Worm (Caenorhabditis elegans) whole organism, L2 larva: Measurements from ENCODE around the gene C06H2.2.

ENCODE experiments used
- C34F6.9 ChIP-seq: fragments of 150-350 bp; optimal IDR thresholded peaks from 2 replicates; lab custom pipeline; 2014; ENCODE audit warnings: missing biosample characterization, missing genetic modification characterization
- R02D3.7 ChIP-seq: fragments of 150-350 bp; optimal IDR thresholded peaks from 2 replicates; lab custom pipeline; 2014; ENCODE audit warnings: missing biosample characterization, missing genetic modification characterization
- Y55F3AM.14 ChIP-seq: fragments of 200-800 bp; sonication (Bioruptor generic); optimal IDR thresholded peaks from 2 replicates; lab custom pipeline; 2018; ENCODE audit warnings: mild to moderate bottlenecking, missing genetic modification characterization, missing compliant biosample characterization
- alr-1 ChIP-seq: fragments of 150-350 bp; optimal IDR thresholded peaks from 2 replicates; lab custom pipeline; 2014; ENCODE audit warnings: missing biosample characterization, missing genetic modification characterization
- aly-2 ChIP-seq: fragments of 150-350 bp; optimal IDR thresholded peaks from 2 replicates; lab custom pipeline; 2014; ENCODE audit warnings: missing biosample characterization, missing genetic modification characterization
- ama-1 ChIP-seq: fragments of 150-350 bp; optimal IDR thresholded peaks from 2 replicates; lab custom pipeline; 2018; ENCODE audit warnings: inconsistent platforms
- blmp-1 ChIP-seq: sonication (generic microtip); optimal IDR thresholded peaks from 2 replicates; lab custom pipeline; 2017; ENCODE audit warnings: missing genetic modification characterization, mild to moderate bottlenecking, missing compliant biosample characterization, antibody characterized with exemption, moderate library complexity; ENCODE audit not compliant: insufficient read depth
- ceh-16 ChIP-seq: fragments of 150-350 bp; optimal IDR thresholded peaks from 2 replicates; lab custom pipeline; 2014; ENCODE audit warnings: missing biosample characterization, missing genetic modification characterization
- ceh-82 ChIP-seq: fragments of 150-350 bp; optimal IDR thresholded peaks from 2 replicates; lab custom pipeline; 2014; ENCODE audit warnings: missing biosample characterization, missing genetic modification characterization
- crh-2 ChIP-seq: sonication (generic microtip); optimal IDR thresholded peaks from 2 replicates; lab custom pipeline; 2017; ENCODE audit warnings: missing biosample characterization, missing genetic modification characterization
- egl-27 ChIP-seq: sonication (generic microtip); optimal IDR thresholded peaks from 3 replicates; lab custom pipeline; 2017; ENCODE audit warnings: missing biosample characterization, missing genetic modification reagents, missing genetic modification characterization
- elt-3 ChIP-seq: sonication (generic microtip); optimal IDR thresholded peaks from 2 replicates; lab custom pipeline; 2017; ENCODE audit warnings: missing biosample characterization, missing genetic modification characterization
- fos-1 ChIP-seq: fragments of 150-350 bp; optimal IDR thresholded peaks from 2 replicates; lab custom pipeline; 2014; ENCODE audit warnings: missing biosample characterization, missing genetic modification characterization
- gmeb-1 ChIP-seq: fragments of 150-350 bp; optimal IDR thresholded peaks from 2 replicates; lab custom pipeline; 2014; ENCODE audit warnings: missing biosample characterization, missing genetic modification characterization
- lin-11 ChIP-seq: fragments of 150-350 bp; sonication (generic microtip); optimal IDR thresholded peaks from 2 replicates; lab custom pipeline; 2014; ENCODE audit warnings: missing biosample characterization, missing genetic modification characterization, inconsistent platforms, mixed read lengths
- lin-13 ChIP-seq: fragments of 150-350 bp; optimal IDR thresholded peaks from 2 replicates; lab custom pipeline; 2014; ENCODE audit warnings: missing biosample characterization, missing genetic modification reagents, missing genetic modification characterization
- lin-39 ChIP-seq: fragments of 150-350 bp; optimal IDR thresholded peaks from 2 replicates; lab custom pipeline; 2014; ENCODE audit warnings: missing biosample characterization, missing genetic modification reagents, missing genetic modification characterization
- mab-5 ChIP-seq: fragments of 150-350 bp; optimal IDR thresholded peaks from 2 replicates; lab custom pipeline; 2014; ENCODE audit warnings: missing biosample characterization, missing genetic modification characterization
- mbf-1 ChIP-seq: sonication (generic microtip); optimal IDR thresholded peaks from 2 replicates; lab custom pipeline; 2017; ENCODE audit warnings: missing biosample characterization, missing genetic modification characterization
- nhr-10 ChIP-seq: sonication (generic microtip); optimal IDR thresholded peaks from 2 replicates; lab custom pipeline; 2017; ENCODE audit warnings: missing biosample characterization, missing genetic modification characterization
- nhr-12 ChIP-seq: fragments of 150-350 bp; optimal IDR thresholded peaks from 2 replicates; lab custom pipeline; 2014; ENCODE audit warnings: missing biosample characterization, missing genetic modification characterization
- nhr-129 ChIP-seq: fragments of 150-350 bp; optimal IDR thresholded peaks from 2 replicates; lab custom pipeline; 2014; ENCODE audit warnings: missing biosample characterization, missing genetic modification characterization
- nhr-21 ChIP-seq: fragments of 150-350 bp; optimal IDR thresholded peaks from 2 replicates; lab custom pipeline; 2014; ENCODE audit warnings: missing biosample characterization, missing genetic modification characterization
- nhr-23 ChIP-seq: fragments of 150-350 bp; optimal IDR thresholded peaks from 2 replicates; lab custom pipeline; 2014; ENCODE audit warnings: missing biosample characterization, missing genetic modification reagents, missing genetic modification characterization
- nhr-237 ChIP-seq: fragments of 150-350 bp; optimal IDR thresholded peaks from 2 replicates; lab custom pipeline; 2014; ENCODE audit warnings: missing biosample characterization, missing genetic modification characterization
- nhr-25 ChIP-seq: fragments of 150-350 bp; sonication (generic microtip); optimal IDR thresholded peaks from 3 replicates; lab custom pipeline; 2014; ENCODE audit warnings: missing biosample characterization, missing genetic modification characterization
- peb-1 ChIP-seq: fragments of 150-350 bp; optimal IDR thresholded peaks from 2 replicates; lab custom pipeline; 2014; ENCODE audit warnings: missing biosample characterization, missing genetic modification characterization
- sem-4 ChIP-seq: fragments of 150-350 bp; optimal IDR thresholded peaks from 2 replicates; lab custom pipeline; 2014; ENCODE audit warnings: missing biosample characterization, missing genetic modification reagents, missing genetic modification characterization
- sma-3 ChIP-seq: sonication (generic microtip); optimal IDR thresholded peaks from 2 replicates; lab custom pipeline; 2016; ENCODE audit warnings: missing genetic modification reagents, missing genetic modification characterization, missing compliant biosample characterization
- sma-9 ChIP-seq, 2 experiments: fragments of 150-350 bp in 1 of 2; sonication (generic microtip) in 1 of 2; optimal IDR thresholded peaks; 2 replicates each; lab custom pipeline; 2014 to 2016; ENCODE audit warnings: missing genetic modification characterization in 2 of 2, mild to moderate bottlenecking in 1 of 2, missing biosample characterization in 1 of 2, missing compliant biosample characterization in 1 of 2, missing genetic modification reagents in 1 of 2, moderate library complexity in 1 of 2
- unc-62 ChIP-seq: fragments of 150-350 bp; optimal IDR thresholded peaks from 2 replicates; lab custom pipeline; 2014; ENCODE audit warnings: missing biosample characterization, missing genetic modification reagents, missing genetic modification characterization
- zag-1 ChIP-seq: fragments of 150-350 bp; optimal IDR thresholded peaks from 2 replicates; lab custom pipeline; 2014; ENCODE audit warnings: missing biosample characterization, missing genetic modification characterization
- ztf-1 ChIP-seq: fragments of 200-800 bp; sonication (Bioruptor generic); conservative IDR thresholded peaks from 2 replicates; pipeline ENCODE4 v1.3.6; 2022; ENCODE audit warnings: missing genetic modification characterization, missing compliant biosample characterization
- ztf-11 ChIP-seq: sonication (generic microtip); optimal IDR thresholded peaks from 2 replicates; lab custom pipeline; 2017; ENCODE audit warnings: missing biosample characterization, missing genetic modification characterization
- ztf-4 ChIP-seq: fragments of 150-350 bp; optimal IDR thresholded peaks from 2 replicates; lab custom pipeline; 2014; ENCODE audit warnings: missing biosample characterization, missing genetic modification characterization

C06H2.2 gene

ce11 chrV:11140326-11140725, 15.3 kb downstream of the C06H2.2 start (continued):
- no peak for TF ChIP-seq crh-2 (tag; lab: Kevin White, UChicago)
- no peak for TF ChIP-seq peb-1
- no peak for TF ChIP-seq sem-4 (tag; lab: Kevin White, UChicago)
- TF ChIP-seq fos-1 (tag; lab: Kevin White, UChicago) = peak; percentile 37
- TF ChIP-seq nhr-129 = peak; percentile 65
- TF ChIP-seq aly-2 (tag; lab: Kevin White, UChicago) = no peak
- TF ChIP-seq mbf-1 (tag; lab: Kevin White, UChicago) = no peak
- TF ChIP-seq elt-3 (tag; lab: Kevin White, UChicago) = no peak
- no peak for TF ChIP-seq unc-62 (GFP tag; lab: Kevin White, UChicago)
- no peak for TF ChIP-seq blmp-1 (tag; lab: Kevin White, UChicago)
- TF ChIP-seq ztf-4 = no peak

- TF ChIP-seq nhr-237 (tag; lab: Kevin White, UChicago) (no peak), nhr-12 (tag; lab: Kevin White, UChicago) (no peak), lin-39 (tag; lab: Kevin White, UChicago) (no peak), lin-11 (tag; lab: Kevin White, UChicago) (no peak), mab-5 (tag; lab: Kevin White, UChicago) (no peak), sma-3 (GFP tag; lab: Kevin White, UChicago) (no peak), R02D3.7 (no peak), Y55F3AM.14 (no peak), zag-1 (tag; lab: Kevin White, UChicago) (no peak), ztf-11 (tag; lab: Kevin White, UChicago) (no peak), gmeb-1 (no peak)
Observed at ce11 chrV:11141179-11141578, 16.2 kb downstream of the C06H2.2 start, which contains the start of gene folt-1. Gene folt-1, plus strand, starts transcription at chrV:11141479.

ce11 chrV:11144694-11145093, 19.7 kb downstream of the C06H2.2 start, which contains the start of gene C06H2.7:
Gene C06H2.7, minus strand, starts transcription at chrV:11144794.
- TF ChIP-seq ztf-4 = no peak
- TF ChIP-seq aly-2 (tag; lab: Kevin White, UChicago) = no peak
- no peak for TF ChIP-seq nhr-23 (tag; lab: Kevin White, UChicago)
- no peak for TF ChIP-seq ztf-1 (GFP tag; lab: Robert Waterston, UW)
- TF ChIP-seq mab-5 (tag; lab: Kevin White, UChicago) = no peak

- TF ChIP-seq ama-1 (lab: Kevin White, UChicago) (peak; percentile 94), lin-39 (tag; lab: Kevin White, UChicago) (no peak), blmp-1 (tag; lab: Kevin White, UChicago) (peak; percentile 28), sma-3 (GFP tag; lab: Kevin White, UChicago) (peak; percentile 72), nhr-25 (tag; lab: Kevin White, UChicago) (peak; percentile 87), ztf-1 (GFP tag; lab: Robert Waterston, UW) (no peak), alr-1 (tag; lab: Kevin White, UChicago) (no peak), crh-2 (tag; lab: Kevin White, UChicago) (peak; percentile 4), sma-9 (GFP tag; optimal IDR thresholded peaks at IDR 0.05; lab: Kevin White, UChicago) (peak; percentile 37), sma-9 (tag; optimal IDR thresholded peaks at IDR 0.05; lab: Kevin White, UChicago) (no peak)
- TF ChIP-seq, all 48 proteins: peak for 6
Observed at ce11 chrV:11146958-11147779, 22.1 kb downstream of the C06H2.2 start, which contains the start of the genes T19C4.24 and nlp-33. Gene T19C4.24, minus strand, starts transcription at chrV:11147008. Gene nlp-33, plus strand, starts transcription at chrV:11147346.

ce11 chrV:11147780-11148144, 22.7 kb downstream of the C06H2.2 start:
- TF ChIP-seq nhr-25 (tag; lab: Kevin White, UChicago) = peak; percentile 74
- TF ChIP-seq blmp-1 (tag; lab: Kevin White, UChicago) = no peak
- no peak for TF ChIP-seq lin-11 (tag; lab: Kevin White, UChicago)
- no peak for TF ChIP-seq mab-5 (tag; lab: Kevin White, UChicago)
- peak; percentile 84 for TF ChIP-seq nhr-21 (tag; lab: Kevin White, UChicago)
- TF ChIP-seq sma-3 (GFP tag; lab: Kevin White, UChicago) = peak; percentile 62
- TF ChIP-seq ceh-82 (tag; lab: Kevin White, UChicago) = no peak
- TF ChIP-seq C34F6.9 (tag; lab: Kevin White, UChicago) = no peak
- TF ChIP-seq nhr-129 = no peak
- no peak for TF ChIP-seq ceh-16 (tag; lab: Kevin White, UChicago)
- TF ChIP-seq nhr-23 (tag; lab: Kevin White, UChicago) = no peak
- TF ChIP-seq ztf-4 = no peak
- no peak for TF ChIP-seq ztf-1 (GFP tag; lab: Robert Waterston, UW)
- no peak for TF ChIP-seq sem-4 (tag; lab: Kevin White, UChicago)
- no peak for TF ChIP-seq nhr-12 (tag; lab: Kevin White, UChicago)
- TF ChIP-seq lin-13 (GFP tag; lab: Kevin White, UChicago) = peak; percentile 14
- TF ChIP-seq nhr-10 = no peak
- TF ChIP-seq egl-27 (tag; lab: Kevin White, UChicago) = no peak
